Fruit fly (Drosophila melanogaster): Measurements from ENCODE around the gene Trp1.

The Trp1 gene

DNA sequence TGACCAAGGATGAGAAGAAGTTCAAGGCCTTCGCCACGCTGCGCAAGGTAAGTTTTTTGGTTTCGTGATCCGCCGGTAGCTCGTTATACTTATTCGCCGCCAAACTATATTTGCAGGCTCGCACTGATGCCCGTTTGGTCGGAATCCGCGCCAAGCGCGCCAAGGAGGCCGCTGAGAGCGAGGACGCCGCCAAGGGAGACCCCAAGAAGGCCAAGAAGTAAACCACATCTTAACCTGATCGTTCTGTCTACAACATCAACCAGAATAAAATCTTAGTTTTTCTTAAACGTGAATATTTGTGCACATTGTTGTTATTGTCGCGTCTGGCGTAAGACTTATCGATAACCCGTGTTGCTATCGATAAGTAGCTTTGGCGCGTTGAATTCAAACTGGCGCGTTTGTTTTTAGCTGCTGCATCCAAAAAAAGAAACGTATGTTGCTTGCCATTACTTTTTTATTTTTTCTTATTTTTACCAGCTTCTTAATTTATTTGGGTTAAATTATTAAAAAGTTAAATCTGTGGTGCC lies 40.9 kb upstream of the Trp1 start (continued):
- no peak for TF ChIP-seq bcd (GFP tag; optimal IDR thresholded peaks at IDR 0.05)
- peak; percentile 70 for TF ChIP-seq Med (GFP tag)
- TF ChIP-seq chinmo (GFP tag; IDR thresholded peaks at IDR 0.05; ENCODE audit: partially characterized antibody), result 0 out of 4 replicates have a peak, but pooled peaks have one; percentile 53
- TF ChIP-seq tna (GFP tag; IDR thresholded peaks at IDR 0.05; ENCODE audit: partially characterized antibody), result peak; percentile 31

DNA sequence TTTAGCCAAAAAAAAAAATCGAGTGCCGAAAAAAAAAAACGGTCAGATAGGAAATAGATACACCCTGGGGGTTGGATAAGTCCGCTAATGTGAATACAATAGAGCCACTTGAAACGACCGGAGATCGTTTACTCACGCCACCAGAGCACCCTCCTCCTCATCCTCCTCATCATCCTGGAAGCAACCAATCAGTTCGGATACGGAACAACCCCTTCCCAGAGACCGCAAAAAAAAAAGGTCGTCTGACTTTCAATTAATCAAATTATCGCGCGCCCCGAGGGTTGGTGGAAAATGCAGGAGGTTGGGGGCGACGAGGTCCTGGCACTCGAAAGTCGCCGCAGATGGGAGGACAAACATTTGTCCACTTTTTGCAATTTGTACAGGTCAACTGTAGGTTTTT lies 36.6 kb upstream of the Trp1 start:
- TF ChIP-seq Ada2b (GFP tag; IDR thresholded peaks at IDR 0.05) (no peak), mld (GFP tag; IDR thresholded peaks at IDR 0.05; ENCODE audit: partially characterized antibody) (0 out of 3 replicates have a peak, but pooled peaks have one; percentile 17), sqz (GFP tag; optimal IDR thresholded peaks at IDR 0.05) (peak; percentile 81), Dref (GFP tag; IDR thresholded peaks at IDR 0.05) (no peak), lov (optimal IDR thresholded peaks at IDR 0.05) (no peak), lov (GFP tag; IDR thresholded peaks at IDR 0.05) (0 out of 3 replicates have a peak, but pooled peaks have one; percentile 22), pros (GFP tag; optimal IDR thresholded peaks at IDR 0.05) (peak; percentile 64), YL-1 (GFP tag; optimal IDR thresholded peaks at IDR 0.05) (no peak), zfh1 (GFP tag; IDR thresholded peaks at IDR 0.05) (0 out of 3 replicates have a peak, but pooled peaks have one; percentile 8), CG6254 (GFP tag; optimal IDR thresholded peaks at IDR 0.05) (no peak), CG18764 (GFP tag; optimal IDR thresholded peaks at IDR 0.05) (no peak), Hmr (GFP tag; optimal IDR thresholded peaks at IDR 0.05) (no peak), Eip74EF (GFP tag; optimal IDR thresholded peaks at IDR 0.05) (no peak)

DNA sequence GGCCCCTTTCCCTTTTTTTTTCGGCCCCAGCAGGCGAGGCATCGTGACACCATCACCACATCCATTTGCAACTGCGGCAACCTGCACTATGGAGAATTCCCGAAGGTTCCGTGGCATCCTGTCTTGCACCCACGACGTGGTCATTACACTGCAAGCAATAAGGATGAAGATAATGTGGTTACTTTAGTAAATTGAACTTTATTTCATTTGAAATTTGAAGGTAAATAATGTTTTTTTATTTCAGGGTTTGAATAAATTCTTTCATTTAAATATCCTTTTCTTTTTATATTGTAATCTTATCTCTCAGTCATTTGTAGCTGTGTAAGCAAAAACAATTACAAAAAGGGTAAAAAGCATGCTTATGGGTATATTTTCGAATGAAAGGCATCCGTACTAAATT lies 27.4 kb upstream of the Trp1 start:
- TF ChIP-seq Blimp-1 (GFP tag; optimal IDR thresholded peaks at IDR 0.05) (no peak), CG2712 (tag; optimal IDR thresholded peaks at IDR 0.05) (peak; percentile 8), Bdp1 (GFP tag; optimal IDR thresholded peaks at IDR 0.05) (no peak), Neu2 (GFP tag; optimal IDR thresholded peaks at IDR 0.05; ENCODE audit: borderline replicate concordance) (no peak), sens (GFP tag) (peak; percentile 45), gcm2 (GFP tag; optimal IDR thresholded peaks at IDR 0.05) (no peak), CG8765 (GFP tag; IDR thresholded peaks at IDR 0.05) (0 out of 2 replicates have a peak, but pooled peaks have one; percentile 45), Adf1 (GFP tag; IDR thresholded peaks at IDR 0.05) (no peak), dmrt11E (tag; optimal IDR thresholded peaks at IDR 0.05) (peak; percentile 7), CG10979 (tag; optimal IDR thresholded peaks at IDR 0.05) (peak; percentile 31), unpg (GFP tag; optimal IDR thresholded peaks at IDR 0.05) (no peak)

DNA sequence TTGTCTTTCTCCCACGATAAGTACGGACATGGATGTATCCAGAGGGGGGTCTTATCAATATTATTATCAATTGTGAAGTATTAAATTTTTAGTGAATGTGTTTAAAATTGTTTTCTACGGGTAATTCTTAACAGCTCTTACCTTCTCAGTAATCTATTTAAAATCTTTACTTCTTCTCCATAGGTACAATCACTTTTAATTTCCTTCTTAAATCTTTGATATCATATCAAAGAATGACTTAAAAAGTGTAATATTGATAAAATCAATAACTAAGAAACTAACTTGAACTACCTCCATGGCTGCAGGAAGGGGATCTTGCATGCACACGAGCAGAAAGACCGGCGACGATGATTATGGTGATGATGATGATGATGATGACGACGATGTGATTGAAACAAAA lies 26.7 kb upstream of the Trp1 start:
- TF ChIP-seq Drgx (GFP tag; IDR thresholded peaks at IDR 0.05) (no peak), bbx (GFP tag; IDR thresholded peaks at IDR 0.05; ENCODE audit: partially characterized antibody) (no peak), CG10979 (tag; optimal IDR thresholded peaks at IDR 0.05) (peak; percentile 2), unpg (GFP tag; optimal IDR thresholded peaks at IDR 0.05) (no peak), nom (GFP tag; optimal IDR thresholded peaks at IDR 0.05) (peak; percentile 48), CG2712 (tag; optimal IDR thresholded peaks at IDR 0.05) (peak; percentile 5), ham (GFP tag; IDR thresholded peaks at IDR 0.05) (no peak), sens (GFP tag) (peak; percentile 51), CG7271 (tag; optimal IDR thresholded peaks at IDR 0.05) (no peak), Hand (GFP tag; optimal IDR thresholded peaks at IDR 0.05) (no peak)
